Worm (Caenorhabditis elegans): ENCODE results near the gene F07H5.10.

The F07H5.10 gene

ce11 chrII:8785875-8786274, 22.5 kb downstream of the F07H5.10 start:
- TF ChIP-seq dmd-4 (tag; optimal IDR thresholded peaks at IDR 0.05) (no peak), lin-13 (GFP tag; optimal IDR thresholded peaks at IDR 0.05) (no peak), C34F6.9 (tag; optimal IDR thresholded peaks at IDR 0.05) (peak; percentile 35), R02D3.7 (tag; optimal IDR thresholded peaks at IDR 0.05) (no peak), lin-11 (tag; optimal IDR thresholded peaks at IDR 0.05) (no peak), ztf-1 (GFP tag; conservative IDR thresholded peaks at IDR 0.05) (no peak), sma-9 (GFP tag; optimal IDR thresholded peaks at IDR 0.05) (peak; percentile 25), sma-9 (tag; optimal IDR thresholded peaks at IDR 0.05) (no peak), sem-4 (tag; optimal IDR thresholded peaks at IDR 0.05) (peak; percentile 32), nhr-21 (tag; optimal IDR thresholded peaks at IDR 0.05) (no peak), mab-5 (tag; optimal IDR thresholded peaks at IDR 0.05) (no peak), F13H6.1 (tag; optimal IDR thresholded peaks at IDR 0.05) (no peak), ztf-11 (tag; optimal IDR thresholded peaks at IDR 0.05) (no peak), unc-55 (GFP tag; optimal IDR thresholded peaks at IDR 0.05) (no peak), gmeb-1 (tag; optimal IDR thresholded peaks at IDR 0.05) (no peak), skn-1 (tag; optimal IDR thresholded peaks at IDR 0.05) (no peak), nhr-25 (tag; optimal IDR thresholded peaks at IDR 0.05) (no peak), egl-27 (tag; optimal IDR thresholded peaks at IDR 0.05) (no peak), lin-39 (tag; optimal IDR thresholded peaks at IDR 0.05) (no peak), mdl-1 (tag; optimal IDR thresholded peaks at IDR 0.05) (peak; percentile 45 to 58), blmp-1 (tag; optimal IDR thresholded peaks at IDR 0.05; ENCODE audit: insufficient read depth) (no peak), nhr-12 (tag; optimal IDR thresholded peaks at IDR 0.05) (no peak), nhr-11 (tag; optimal IDR thresholded peaks at IDR 0.05) (peak; percentile 13), unc-39 (tag; optimal IDR thresholded peaks at IDR 0.05) (no peak), nhr-129 (tag; optimal IDR thresholded peaks at IDR 0.05) (peak; percentile 46), nhr-237 (tag; optimal IDR thresholded peaks at IDR 0.05) (no peak), mbf-1 (tag; optimal IDR thresholded peaks at IDR 0.05) (no peak), zag-1 (tag; optimal IDR thresholded peaks at IDR 0.05) (no peak), unc-62 (GFP tag; optimal IDR thresholded peaks at IDR 0.05) (no peak), ztf-4 (tag; optimal IDR thresholded peaks at IDR 0.05) (peak; percentile 39), fos-1 (tag; optimal IDR thresholded peaks at IDR 0.05) (no peak), ZK546.5 (tag; optimal IDR thresholded peaks at IDR 0.05) (no peak), nhr-23 (tag; optimal IDR thresholded peaks at IDR 0.05) (no peak), aly-2 (tag; optimal IDR thresholded peaks at IDR 0.05) (no peak), nhr-10 (tag; optimal IDR thresholded peaks at IDR 0.05) (no peak), ceh-82 (tag; optimal IDR thresholded peaks at IDR 0.05) (no peak), lsy-2 (tag; optimal IDR thresholded peaks at IDR 0.05) (peak in 1 of 2 experiments; percentile 46), snpc-4 (tag; optimal IDR thresholded peaks at IDR 0.05) (peak; percentile 8), peb-1 (tag; optimal IDR thresholded peaks at IDR 0.05) (no peak), crh-2 (tag; optimal IDR thresholded peaks at IDR 0.05) (no peak), elt-1 (tag; optimal IDR thresholded peaks at IDR 0.05) (no peak), alr-1 (tag; optimal IDR thresholded peaks at IDR 0.05) (no peak), nhr-77 (tag; optimal IDR thresholded peaks at IDR 0.05) (no peak), ceh-16 (tag; optimal IDR thresholded peaks at IDR 0.05) (no peak), elt-3 (tag; optimal IDR thresholded peaks at IDR 0.05) (no peak), ama-1 (optimal IDR thresholded peaks at IDR 0.05) (no peak), nhr-6 (tag; optimal IDR thresholded peaks at IDR 0.05) (no peak), sma-3 (GFP tag; optimal IDR thresholded peaks at IDR 0.05) (no peak), Y55F3AM.14 (GFP tag; optimal IDR thresholded peaks at IDR 0.05) (no peak)
